Worm (Caenorhabditis elegans) whole organism, L3 larva: ENCODE results near the gene adbp-1.

Experiments
- ZK546.5 ChIP-seq: sonication (generic microtip); optimal IDR thresholded peaks from 2 replicates; lab custom pipeline; 2017; ENCODE audit warnings: missing biosample characterization, missing genetic modification characterization
- aly-2 ChIP-seq: fragments of 150-350 bp; optimal IDR thresholded peaks from 2 replicates; lab custom pipeline; 2014; ENCODE audit warnings: missing biosample characterization, missing genetic modification characterization
- ceh-28 ChIP-seq: fragments of 150-350 bp; optimal IDR thresholded peaks from 2 replicates; lab custom pipeline; 2014; ENCODE audit warnings: missing biosample characterization, missing genetic modification reagents, missing genetic modification characterization
- ceh-9 ChIP-seq: sonication (generic microtip); optimal IDR thresholded peaks from 2 replicates; lab custom pipeline; 2018; ENCODE audit warnings: missing biosample characterization, missing genetic modification characterization
- daf-12 ChIP-seq: fragments of 150-350 bp; optimal IDR thresholded peaks from 2 replicates; lab custom pipeline; 2014; ENCODE audit warnings: missing biosample characterization, missing genetic modification reagents, missing genetic modification characterization
- egl-5 ChIP-seq: fragments of 150-350 bp; optimal IDR thresholded peaks from 2 replicates; lab custom pipeline; 2017; ENCODE audit warnings: missing biosample characterization, missing genetic modification reagents, missing genetic modification characterization, inconsistent platforms
- elt-1 ChIP-seq: fragments of 150-350 bp; optimal IDR thresholded peaks from 2 replicates; lab custom pipeline; 2014; ENCODE audit warnings: missing biosample characterization, missing genetic modification characterization
- elt-2 ChIP-seq: sonication (generic microtip); optimal IDR thresholded peaks from 2 replicates; lab custom pipeline; 2016; ENCODE audit warnings: missing genetic modification reagents, mild to moderate bottlenecking, missing genetic modification characterization, missing compliant biosample characterization
- eor-1 ChIP-seq, 2 experiments: fragments of 150-350 bp; optimal IDR thresholded peaks; 2 replicates each; lab custom pipeline; 2014 to 2018; ENCODE audit warnings: missing biosample characterization in 2 of 2, missing genetic modification characterization in 2 of 2
- hmg-11 ChIP-seq: sonication (generic microtip); optimal IDR thresholded peaks from 2 replicates; lab custom pipeline; 2016; ENCODE audit warnings: missing genetic modification characterization, missing compliant biosample characterization
- jun-1 ChIP-seq: fragments of 150-350 bp; optimal IDR thresholded peaks from 2 replicates; lab custom pipeline; 2014; ENCODE audit warnings: missing biosample characterization, missing genetic modification reagents, missing genetic modification characterization
- lin-15B ChIP-seq: fragments of 150-350 bp; optimal IDR thresholded peaks from 2 replicates; lab custom pipeline; 2014; ENCODE audit warnings: missing biosample characterization, missing genetic modification characterization
- lin-39 ChIP-seq: fragments of 150-350 bp; optimal IDR thresholded peaks from 2 replicates; lab custom pipeline; 2018; ENCODE audit warnings: missing biosample characterization, missing genetic modification reagents, missing genetic modification characterization
- lsy-12 ChIP-seq: sonication (generic microtip); optimal IDR thresholded peaks from 2 replicates; lab custom pipeline; 2016; ENCODE audit warnings: mild to moderate bottlenecking, missing genetic modification characterization, missing compliant biosample characterization
- mdl-1 ChIP-seq: fragments of 150-350 bp; optimal IDR thresholded peaks from 2 replicates; lab custom pipeline; 2014; ENCODE audit warnings: missing biosample characterization, missing genetic modification characterization
- mml-1 ChIP-seq: fragments of 150-350 bp; sonication (generic microtip); optimal IDR thresholded peaks from 3 replicates; lab custom pipeline; 2014; ENCODE audit warnings: missing biosample characterization, missing genetic modification characterization
- nhr-11 ChIP-seq: fragments of 150-350 bp; optimal IDR thresholded peaks from 2 replicates; lab custom pipeline; 2014; ENCODE audit warnings: missing biosample characterization, missing genetic modification characterization
- nhr-12 ChIP-seq: fragments of 150-350 bp; optimal IDR thresholded peaks from 2 replicates; lab custom pipeline; 2014; ENCODE audit warnings: missing biosample characterization, missing genetic modification characterization
- nhr-23 ChIP-seq: fragments of 150-350 bp; optimal IDR thresholded peaks from 2 replicates; lab custom pipeline; 2014; ENCODE audit warnings: missing biosample characterization, missing genetic modification reagents, missing genetic modification characterization
- nhr-25 ChIP-seq: sonication (generic microtip); optimal IDR thresholded peaks from 2 replicates; lab custom pipeline; 2017; ENCODE audit warnings: missing biosample characterization, missing genetic modification characterization
- nhr-28 ChIP-seq: fragments of 150-350 bp; optimal IDR thresholded peaks from 2 replicates; lab custom pipeline; 2014; ENCODE audit warnings: missing biosample characterization, missing genetic modification characterization
- nhr-67 ChIP-seq: fragments of 150-350 bp; optimal IDR thresholded peaks from 2 replicates; lab custom pipeline; 2014; ENCODE audit warnings: missing biosample characterization, missing genetic modification characterization
- nhr-76 ChIP-seq: fragments of 150-350 bp; sonication (generic microtip); optimal IDR thresholded peaks from 5 replicates; lab custom pipeline; 2014; ENCODE audit warnings: missing biosample characterization, missing genetic modification characterization
- nhr-77 ChIP-seq: fragments of 150-350 bp; optimal IDR thresholded peaks from 2 replicates; lab custom pipeline; 2014; ENCODE audit warnings: missing biosample characterization, missing genetic modification characterization
- pha-4 ChIP-seq: fragments of 150-350 bp; optimal IDR thresholded peaks from 2 replicates; lab custom pipeline; 2014; ENCODE audit warnings: missing biosample characterization, missing genetic modification reagents, missing genetic modification characterization
- pqm-1 ChIP-seq: fragments of 150-350 bp; optimal IDR thresholded peaks from 2 replicates; lab custom pipeline; 2017; ENCODE audit warnings: missing biosample characterization, missing genetic modification characterization, inconsistent platforms
- skn-1 ChIP-seq: fragments of 150-350 bp; optimal IDR thresholded peaks from 2 replicates; lab custom pipeline; 2014; ENCODE audit warnings: missing biosample characterization, missing genetic modification characterization
- tbx-2 ChIP-seq: sonication (generic microtip); optimal IDR thresholded peaks from 2 replicates; lab custom pipeline; 2016; ENCODE audit warnings: mild to moderate bottlenecking, missing genetic modification characterization, missing compliant biosample characterization
- unc-39 ChIP-seq: sonication (generic microtip); optimal IDR thresholded peaks from 4 replicates; lab custom pipeline; 2017; ENCODE audit warnings: missing biosample characterization, missing genetic modification characterization
- ztf-11 ChIP-seq: fragments of 150-350 bp; optimal IDR thresholded peaks from 2 replicates; lab custom pipeline; 2014; ENCODE audit warnings: missing biosample characterization, missing genetic modification characterization
- ztf-4 ChIP-seq: fragments of 150-350 bp; optimal IDR thresholded peaks from 2 replicates; lab custom pipeline; 2014; ENCODE audit warnings: missing biosample characterization, missing genetic modification characterization

Gene adbp-1

ce11 chrII:11417999-11418398, 26.0 kb upstream of the adbp-1 start, which contains the start of gene C05D12.2:
Gene C05D12.2 (plus strand): TSS chrII:11418299.
- TF ChIP-seq unc-39 (tag; lab: Kevin White, UChicago) (no peak), ceh-9 (tag; lab: Kevin White, UChicago) (no peak), nhr-11 (tag; lab: Kevin White, UChicago) (no peak), nhr-76 (no peak), nhr-67 (tag; lab: Kevin White, UChicago) (no peak), ceh-28 (tag; lab: Kevin White, UChicago) (no peak), eor-1 (tag; optimal IDR thresholded peaks at IDR 0.05; lab: Kevin White, UChicago) (no peak)

ce11 chrII:11418476-11418875, 25.5 kb upstream of the adbp-1 start:
- TF ChIP-seq pqm-1 (tag; lab: Kevin White, UChicago) (peak; percentile 88), daf-12 (tag; lab: Kevin White, UChicago) (no peak), pha-4 (tag; lab: Kevin White, UChicago) (peak; percentile 68), elt-2 (tag; lab: Kevin White, UChicago) (peak; percentile 80), unc-39 (tag; lab: Kevin White, UChicago) (no peak), jun-1 (peak; percentile 7)

- TF ChIP-seq nhr-25 (tag; lab: Kevin White, UChicago) (no peak), skn-1 (no peak), mml-1 (tag; lab: Kevin White, UChicago) (no peak), jun-1 (no peak), nhr-23 (no peak), elt-2 (tag; lab: Kevin White, UChicago) (peak; percentile 32), lin-39 (tag; lab: Kevin White, UChicago) (no peak), nhr-11 (tag; lab: Kevin White, UChicago) (no peak), ztf-4 (tag; lab: Kevin White, UChicago) (no peak), pqm-1 (tag; lab: Kevin White, UChicago) (peak; percentile 51), nhr-76 (no peak), ZK546.5 (tag; lab: Kevin White, UChicago) (no peak), mdl-1 (tag; lab: Kevin White, UChicago) (no peak), hmg-11 (no peak), aly-2 (tag; lab: Kevin White, UChicago) (no peak), elt-1 (no peak), lsy-12 (no peak)
Observed at ce11 chrII:11424032-11424431, 19.9 kb upstream of the adbp-1 start.

DNA sequence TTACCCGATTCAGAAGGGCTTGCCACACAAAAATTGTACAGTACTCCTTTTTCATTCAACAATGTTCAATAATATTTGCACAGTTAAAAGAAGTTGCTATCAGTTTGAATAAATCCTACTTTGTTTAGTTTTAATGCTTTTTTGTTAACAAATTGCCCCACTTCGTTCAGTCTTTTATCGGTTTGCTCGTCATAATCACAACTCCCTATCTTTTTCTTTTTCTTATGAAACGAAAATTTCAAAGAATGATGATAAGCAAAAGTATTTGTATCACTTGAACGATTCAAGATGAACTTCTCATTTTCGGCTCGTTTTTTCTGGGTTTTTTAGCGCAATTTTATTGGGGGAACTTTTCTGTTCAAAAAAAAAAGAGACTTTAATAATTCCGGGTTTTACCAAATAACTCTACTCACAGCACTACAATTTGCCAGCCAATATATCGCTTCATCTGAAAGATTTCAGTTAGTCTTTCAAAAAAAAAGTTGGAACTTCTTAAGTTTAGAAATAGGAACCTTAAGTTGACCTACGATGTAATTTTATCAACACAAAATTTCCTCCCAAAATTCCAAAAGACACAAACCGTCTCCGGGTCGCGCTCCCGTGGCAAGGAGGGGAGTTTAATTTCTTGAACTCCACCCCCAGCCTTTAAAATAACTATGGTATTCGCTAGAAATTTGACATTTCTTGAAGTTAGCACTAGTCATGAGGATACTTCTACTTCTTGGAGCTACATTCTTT, 19.2 kb upstream of the adbp-1 start, which contains the start of gene C05D12.3:
C05D12.3 (plus strand) TSS at position 688 of the 738 bp plus-strand sequence.
- no peak for TF ChIP-seq jun-1
- TF ChIP-seq pha-4 (tag; lab: Kevin White, UChicago): peak; percentile 24
- TF ChIP-seq pqm-1 (tag; lab: Kevin White, UChicago): peak; percentile 45
- peak; percentile 79 for TF ChIP-seq elt-2 (tag; lab: Kevin White, UChicago)

DNA sequence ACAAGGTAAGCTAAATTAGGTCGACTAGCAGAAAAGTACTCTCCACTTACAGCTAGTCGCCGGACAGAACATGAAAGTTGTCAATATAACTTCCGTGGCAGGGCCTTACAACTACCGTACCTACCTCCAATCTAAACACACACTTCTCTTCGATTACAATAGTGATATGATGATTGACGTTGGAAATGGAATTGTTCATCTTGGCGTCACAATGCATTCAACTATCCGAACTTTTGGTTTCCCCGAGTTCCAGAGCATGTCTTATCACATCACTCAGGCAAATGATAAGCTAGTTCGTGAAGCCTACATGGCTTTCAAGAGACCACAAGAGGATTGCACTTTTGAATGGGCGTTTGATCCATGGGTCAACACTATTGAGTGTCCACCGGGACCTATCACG, 16.6 kb upstream of the adbp-1 start:
- peak; percentile 1 for TF ChIP-seq pqm-1 (tag; lab: Kevin White, UChicago)
- peak; percentile 56 for TF ChIP-seq elt-2 (tag; lab: Kevin White, UChicago)
- TF ChIP-seq skn-1: no peak
- TF ChIP-seq, all 47 proteins: peak for 2

DNA sequence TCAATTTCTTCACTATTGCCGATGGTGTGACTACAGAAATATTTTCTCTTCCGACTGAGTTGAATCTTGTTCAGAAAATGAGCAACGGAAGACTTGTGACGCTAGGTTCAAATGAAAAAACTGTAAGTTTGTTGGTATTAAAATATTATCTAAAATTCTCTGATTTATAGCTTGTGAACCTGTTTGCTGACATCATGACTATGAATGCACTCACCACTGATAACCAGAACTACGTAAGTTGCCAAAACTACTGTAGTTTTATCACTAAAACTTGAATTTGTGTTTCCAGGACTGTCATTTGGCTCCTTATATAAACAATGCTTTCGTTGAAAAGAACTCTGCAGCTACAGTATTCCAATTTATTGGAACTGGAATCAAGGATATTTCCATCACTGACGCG, 15.4 kb upstream of the adbp-1 start:
- peak; percentile 33 for TF ChIP-seq pqm-1 (tag; lab: Kevin White, UChicago)
- TF ChIP-seq ztf-4 (tag; lab: Kevin White, UChicago): no peak
- peak; percentile 53 for TF ChIP-seq elt-2 (tag; lab: Kevin White, UChicago)

DNA sequence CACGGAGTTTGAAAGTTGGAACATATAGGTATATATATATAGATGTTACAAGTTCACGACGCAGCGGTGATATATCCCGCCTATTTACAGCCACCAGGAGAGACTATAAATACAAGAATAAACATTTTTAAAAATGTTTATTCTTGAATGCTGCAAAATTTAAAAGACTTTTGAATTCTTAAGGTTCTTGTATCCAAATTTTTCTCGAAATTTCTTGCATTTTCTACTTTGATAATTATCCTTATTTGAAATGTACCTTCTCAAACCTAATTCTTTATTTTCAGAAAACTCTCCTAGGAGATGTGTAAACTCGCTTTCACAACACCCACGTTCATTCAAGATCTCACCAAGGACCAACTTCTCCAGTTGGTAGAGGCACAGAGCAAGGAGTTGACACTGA, 12.4 kb upstream of the adbp-1 start, which contains the start of gene C05D12.4:
C05D12.4 (plus strand) TSS at position 301 of the 400 bp plus-strand sequence.
- no peak for TF ChIP-seq elt-1
- TF ChIP-seq nhr-23: no peak
- no peak for TF ChIP-seq egl-5 (tag; lab: Kevin White, UChicago)
- TF ChIP-seq daf-12 (tag; lab: Kevin White, UChicago): no peak
- TF ChIP-seq nhr-28 (tag; lab: Kevin White, UChicago): no peak
- TF ChIP-seq nhr-12 (tag; lab: Kevin White, UChicago): no peak
- TF ChIP-seq nhr-76: no peak
- TF ChIP-seq ztf-4 (tag; lab: Kevin White, UChicago): no peak
- no peak for TF ChIP-seq skn-1
- TF ChIP-seq ZK546.5 (tag; lab: Kevin White, UChicago): no peak
- no peak for TF ChIP-seq ztf-11
- no peak for TF ChIP-seq pqm-1 (tag; lab: Kevin White, UChicago)
- TF ChIP-seq nhr-77 (tag; lab: Kevin White, UChicago): no peak
- no peak for TF ChIP-seq jun-1
- TF ChIP-seq nhr-11 (tag; lab: Kevin White, UChicago): no peak
- no peak for TF ChIP-seq tbx-2
- TF ChIP-seq mml-1 (tag; lab: Kevin White, UChicago): no peak
- no peak for TF ChIP-seq lin-39 (tag; lab: Kevin White, UChicago)
- TF ChIP-seq nhr-25 (tag; lab: Kevin White, UChicago): no peak
- no peak for TF ChIP-seq lin-15B
